Worm (Caenorhabditis elegans): ENCODE data around the gene cnt-2.

DNA sequence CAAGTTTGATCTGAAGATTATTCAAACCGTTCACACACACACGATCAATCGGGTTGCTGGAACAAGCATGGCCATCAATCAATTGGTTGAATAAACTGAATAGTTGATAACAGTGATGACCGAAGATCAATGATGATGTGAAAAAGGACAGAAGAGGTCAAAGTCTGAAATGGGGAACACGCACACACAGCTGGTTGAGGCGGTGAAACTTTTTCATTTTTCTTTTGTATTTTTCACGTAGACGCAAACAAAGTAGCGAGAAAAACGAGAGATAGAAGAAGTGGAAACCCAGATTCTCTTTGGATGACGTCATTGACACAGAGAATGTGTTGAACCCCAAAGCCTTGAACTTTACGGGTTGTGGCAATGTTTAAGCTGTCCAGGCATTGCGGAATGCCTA is 62.7 kb downstream of the cnt-2 start:
- no peak for TF ChIP-seq vab-15 (tag; optimal IDR thresholded peaks at IDR 0.05)
- TF ChIP-seq nhr-28 (tag; optimal IDR thresholded peaks at IDR 0.05), result no peak
- TF ChIP-seq egl-27 (tag; optimal IDR thresholded peaks at IDR 0.05), result no peak
- TF ChIP-seq nhr-12 (tag; optimal IDR thresholded peaks at IDR 0.05), result no peak
- TF ChIP-seq lin-39 (tag; optimal IDR thresholded peaks at IDR 0.05), result no peak
- peak; percentile 26 to 30 for TF ChIP-seq lsy-2 (tag; optimal IDR thresholded peaks at IDR 0.05)
- TF ChIP-seq dpl-1 (GFP tag; optimal IDR thresholded peaks at IDR 0.05), result peak in 1 of 3 experiments; percentile 38
- TF ChIP-seq Y116A8C.19 (tag; optimal IDR thresholded peaks at IDR 0.05; ENCODE audit: borderline replicate concordance), result no peak
- no peak for TF ChIP-seq fkh-10 (GFP tag; optimal IDR thresholded peaks at IDR 0.05)
